Worm (Caenorhabditis elegans): Measurements from ENCODE around the gene pgp-6.

DNA sequence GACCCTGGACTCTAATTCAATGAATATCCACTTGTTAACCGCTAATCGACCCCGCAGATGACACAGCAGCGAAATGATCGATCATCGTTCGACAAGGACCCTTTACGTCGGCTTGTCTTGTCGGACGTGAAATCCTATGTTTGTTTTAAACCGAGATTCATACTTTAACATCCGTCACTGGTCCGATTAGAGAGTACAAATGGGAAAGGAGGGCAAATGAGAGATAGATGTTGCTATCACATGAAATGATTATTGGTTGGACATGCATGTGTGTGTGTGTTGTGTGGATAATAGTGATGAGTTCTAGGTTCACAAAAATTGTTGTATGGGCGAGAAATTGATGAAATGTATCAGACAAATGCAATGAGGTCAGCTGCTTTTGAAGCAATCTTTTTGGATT, 32.4 kb upstream of the pgp-6 start:
- TF ChIP-seq nhr-25 (tag; optimal IDR thresholded peaks at IDR 0.05) (no peak), pqm-1 (tag; optimal IDR thresholded peaks at IDR 0.05) (no peak), egl-27 (tag; optimal IDR thresholded peaks at IDR 0.05) (no peak), ztf-4 (tag; optimal IDR thresholded peaks at IDR 0.05) (no peak), mdl-1 (tag; optimal IDR thresholded peaks at IDR 0.05) (no peak), unc-62 (GFP tag; optimal IDR thresholded peaks at IDR 0.05) (no peak), nhr-76 (tag; optimal IDR thresholded peaks at IDR 0.05) (no peak), lin-39 (tag; optimal IDR thresholded peaks at IDR 0.05) (no peak), nhr-77 (tag; optimal IDR thresholded peaks at IDR 0.05) (no peak), pha-4 (tag; optimal IDR thresholded peaks at IDR 0.05) (no peak), ceh-28 (tag; optimal IDR thresholded peaks at IDR 0.05) (no peak)
